Worm (Caenorhabditis elegans): ENCODE results near the gene nhr-91.
A peak's percentile ranks its signal among the peaks of the same experiment; 100 is the strongest.

Gene nhr-91

DNA sequence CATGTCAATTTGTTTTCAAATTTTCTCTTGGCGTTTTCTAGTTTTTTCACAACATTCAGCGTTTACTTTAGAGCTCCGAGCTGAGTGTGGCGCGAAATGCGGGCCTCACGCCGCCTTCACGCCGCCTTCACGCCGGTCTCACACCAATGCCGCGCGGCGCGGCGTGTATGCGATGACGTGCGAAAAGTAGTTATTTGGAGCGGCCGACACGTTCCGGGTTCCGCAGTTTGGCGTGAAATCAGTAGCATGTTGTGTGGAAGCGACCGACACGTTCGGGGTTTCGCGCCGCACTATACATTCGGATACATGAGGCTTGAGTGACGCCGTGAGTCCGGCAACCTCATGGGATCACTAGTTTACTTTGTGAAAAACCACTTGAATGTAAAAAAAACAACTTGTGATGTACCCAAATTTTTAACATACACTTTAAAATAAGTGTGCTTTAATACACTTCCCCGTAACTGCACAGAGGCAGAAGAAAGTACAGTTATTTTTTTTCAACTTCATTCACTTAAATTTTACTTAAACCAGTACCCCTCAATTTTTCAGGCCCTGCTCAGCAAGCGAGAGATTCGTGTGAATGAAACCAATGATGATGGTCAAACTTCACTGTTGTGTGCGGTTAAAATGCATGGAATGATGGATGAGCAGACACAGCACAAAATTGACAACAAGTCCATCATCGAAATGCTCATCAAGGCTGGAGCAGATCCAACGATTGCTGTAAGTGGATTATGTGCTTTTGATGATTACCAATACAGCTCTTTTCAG, 53.2 kb downstream of the nhr-91 start (continued):
- TF ChIP-seq gei-17 (GFP tag; optimal IDR thresholded peaks at IDR 0.05) (no peak), ceh-58 (GFP tag; IDR thresholded peaks at IDR 0.05) (no peak), madf-3 (GFP tag; IDR thresholded peaks at IDR 0.05) (0 out of 2 replicates have a peak, but pooled peaks have one; percentile 11), ccch-3 (GFP tag; optimal IDR thresholded peaks at IDR 0.05) (no peak), pbrm-1 (GFP tag; IDR thresholded peaks at IDR 0.05) (0 out of 2 replicates have a peak, but pooled peaks have one; percentile 43), cebp-1 (GFP tag; IDR thresholded peaks at IDR 0.05) (no peak), cebp-1 (tag; optimal IDR thresholded peaks at IDR 0.05) (peak; percentile 23), aptf-3 (GFP tag; IDR thresholded peaks at IDR 0.05) (no peak), T07F8.4 (tag; optimal IDR thresholded peaks at IDR 0.05) (no peak), him-1 (tag; optimal IDR thresholded peaks at IDR 0.05) (no peak), zfh-2 (GFP tag; conservative IDR thresholded peaks at IDR 0.05) (peak; percentile 89), snpc-4 (GFP tag; optimal IDR thresholded peaks at IDR 0.05) (no peak), snpc-4 (tag; optimal IDR thresholded peaks at IDR 0.05) (peak in 3 of 4 experiments; percentile 18 to 82 (median 78)), nhr-120 (GFP tag; IDR thresholded peaks at IDR 0.05) (0 out of 2 replicates have a peak, but pooled peaks have one; percentile 75), egrh-3 (GFP tag; IDR thresholded peaks at IDR 0.05) (peak; percentile 31; the same call in 1 of the 2 replicates), nhr-80 (tag; optimal IDR thresholded peaks at IDR 0.05) (no peak), rcor-1 (GFP tag; IDR thresholded peaks at IDR 0.05) (no peak), pha-4 (tag; optimal IDR thresholded peaks at IDR 0.05) (no peak), ztf-22 (GFP tag; optimal IDR thresholded peaks at IDR 0.05) (no peak), bed-1 (GFP tag; IDR thresholded peaks at IDR 0.05) (0 out of 2 replicates have a peak, but pooled peaks have one; percentile 29)

All from whole organism, young adult.